Worm (Caenorhabditis elegans) whole organism, mixed stage, embryonic: ENCODE data around the gene Y42H9AR.1.

Experiments used
- M03D4.4 ChIP-seq: sonication (generic microtip); optimal IDR thresholded peaks from 2 replicates; lab custom pipeline; 2017; ENCODE audit warnings: mild to moderate bottlenecking, missing genetic modification characterization, missing compliant biosample characterization
- bed-3 ChIP-seq: fragments of 200-800 bp; sonication (Bioruptor generic); optimal IDR thresholded peaks from 3 replicates; lab custom pipeline; 2018; ENCODE audit warnings: mild to moderate bottlenecking, missing genetic modification characterization, moderate library complexity, missing compliant biosample characterization
- ceh-39 ChIP-seq: fragments of 150-350 bp; optimal IDR thresholded peaks from 2 replicates; lab custom pipeline; 2014; ENCODE audit warnings: missing biosample characterization, missing genetic modification characterization
- ceh-83 ChIP-seq: fragments of 200-800 bp; sonication (Bioruptor generic); optimal IDR thresholded peaks from 2 replicates; lab custom pipeline; 2018; ENCODE audit warnings: mild to moderate bottlenecking, missing genetic modification characterization, missing compliant biosample characterization
- ces-1 ChIP-seq: fragments of 150-350 bp; optimal IDR thresholded peaks from 2 replicates; lab custom pipeline; 2014; ENCODE audit warnings: missing biosample characterization, missing genetic modification reagents, missing genetic modification characterization
- cnd-1 ChIP-seq: fragments of 200-800 bp; sonication (Bioruptor generic); optimal IDR thresholded peaks from 2 replicates; lab custom pipeline; 2018; ENCODE audit warnings: mild to moderate bottlenecking, missing genetic modification characterization, missing compliant biosample characterization
- drap-1 ChIP-seq: fragments of 200-800 bp; sonication (Bioruptor generic); optimal IDR thresholded peaks from 3 replicates; lab custom pipeline; 2018; ENCODE audit warnings: mild to moderate bottlenecking, missing genetic modification characterization, missing compliant biosample characterization
- elt-1 ChIP-seq: sonication (generic microtip); optimal IDR thresholded peaks from 2 replicates; lab custom pipeline; 2017; ENCODE audit warnings: missing genetic modification characterization, mild to moderate bottlenecking, missing compliant biosample characterization, antibody characterized with exemption, moderate library complexity, borderline replicate concordance; ENCODE audit not compliant: insufficient read depth
- elt-3 ChIP-seq: fragments of 150-350 bp; optimal IDR thresholded peaks from 2 replicates; lab custom pipeline; 2014; ENCODE audit warnings: missing biosample characterization, missing genetic modification characterization
- flh-1 ChIP-seq: fragments of 200-800 bp; sonication (Bioruptor generic); optimal IDR thresholded peaks from 2 replicates; lab custom pipeline; 2018; ENCODE audit warnings: mild to moderate bottlenecking, missing genetic modification characterization, moderate library complexity, missing compliant biosample characterization
- ham-2 ChIP-seq: fragments of 200-800 bp; sonication (Bioruptor generic); optimal IDR thresholded peaks from 2 replicates; lab custom pipeline; 2018; ENCODE audit warnings: mild to moderate bottlenecking, missing genetic modification characterization, missing compliant biosample characterization
- hlh-1 ChIP-seq: fragments of 150-350 bp; optimal IDR thresholded peaks from 2 replicates; lab custom pipeline; 2014; ENCODE audit warnings: missing biosample characterization, missing genetic modification reagents, missing genetic modification characterization
- lin-13 ChIP-seq: fragments of 150-350 bp; optimal IDR thresholded peaks from 2 replicates; lab custom pipeline; 2014; ENCODE audit warnings: missing biosample characterization, missing genetic modification characterization
- lin-32 ChIP-seq: fragments of 200-800 bp; sonication (Bioruptor generic); optimal IDR thresholded peaks from 2 replicates; lab custom pipeline; 2018; ENCODE audit warnings: mild to moderate bottlenecking, missing genetic modification characterization, missing compliant biosample characterization
- lsy-2 ChIP-seq: fragments of 150-350 bp; optimal IDR thresholded peaks from 2 replicates; lab custom pipeline; 2014; ENCODE audit warnings: missing biosample characterization, missing genetic modification characterization
- mab-5 ChIP-seq: fragments of 150-350 bp; optimal IDR thresholded peaks from 2 replicates; lab custom pipeline; 2014; ENCODE audit warnings: missing biosample characterization, missing genetic modification characterization
- mep-1 ChIP-seq: fragments of 150-350 bp; optimal IDR thresholded peaks from 2 replicates; lab custom pipeline; 2017; ENCODE audit warnings: missing biosample characterization, missing genetic modification reagents, missing genetic modification characterization, inconsistent platforms
- mls-2 ChIP-seq: sonication (generic microtip); optimal IDR thresholded peaks from 2 replicates; lab custom pipeline; 2016; ENCODE audit warnings: mild to moderate bottlenecking, missing genetic modification characterization, moderate library complexity, missing compliant biosample characterization
- nhr-12 ChIP-seq: fragments of 150-350 bp; optimal IDR thresholded peaks from 2 replicates; lab custom pipeline; 2014; ENCODE audit warnings: missing biosample characterization, missing genetic modification characterization
- nhr-2 ChIP-seq: fragments of 150-350 bp; optimal IDR thresholded peaks from 2 replicates; lab custom pipeline; 2014; ENCODE audit warnings: missing biosample characterization, missing genetic modification characterization
- nhr-237 ChIP-seq: fragments of 150-350 bp; optimal IDR thresholded peaks from 2 replicates; lab custom pipeline; 2014; ENCODE audit warnings: missing biosample characterization, missing genetic modification characterization
- nhr-28 ChIP-seq: fragments of 150-350 bp; optimal IDR thresholded peaks from 2 replicates; lab custom pipeline; 2014; ENCODE audit warnings: missing biosample characterization, missing genetic modification characterization
- nhr-76 ChIP-seq: sonication (generic microtip); optimal IDR thresholded peaks from 2 replicates; lab custom pipeline; 2017; ENCODE audit warnings: missing biosample characterization, missing genetic modification characterization
- pha-4 ChIP-seq: fragments of 150-350 bp; optimal IDR thresholded peaks from 2 replicates; lab custom pipeline; 2018; ENCODE audit warnings: missing biosample characterization, missing genetic modification reagents, missing genetic modification characterization
- sem-2 ChIP-seq: fragments of 200-800 bp; sonication (Bioruptor generic); optimal IDR thresholded peaks from 2 replicates; lab custom pipeline; 2018; ENCODE audit warnings: mild to moderate bottlenecking, missing genetic modification characterization, missing compliant biosample characterization
- snpc-4 ChIP-seq: fragments of 150-350 bp; optimal IDR thresholded peaks from 2 replicates; lab custom pipeline; 2014; ENCODE audit warnings: missing biosample characterization, missing genetic modification characterization
- sptf-1 ChIP-seq: sonication (generic microtip); optimal IDR thresholded peaks from 2 replicates; lab custom pipeline; 2017; ENCODE audit warnings: mild to moderate bottlenecking, missing genetic modification characterization, moderate library complexity, missing compliant biosample characterization
- unc-120 ChIP-seq: sonication (generic microtip); optimal IDR thresholded peaks from 2 replicates; lab custom pipeline; 2017; ENCODE audit warnings: missing genetic modification characterization, missing compliant biosample characterization; ENCODE audit not compliant: poor library complexity, severe bottlenecking
- unc-39 ChIP-seq: fragments of 150-350 bp; optimal IDR thresholded peaks from 2 replicates; lab custom pipeline; 2014; ENCODE audit warnings: missing biosample characterization, missing genetic modification characterization
- unc-62 ChIP-seq: fragments of 150-350 bp; optimal IDR thresholded peaks from 2 replicates; lab custom pipeline; 2014; ENCODE audit warnings: missing biosample characterization, missing genetic modification reagents, missing genetic modification characterization
- ztf-11 ChIP-seq: fragments of 150-350 bp; optimal IDR thresholded peaks from 2 replicates; lab custom pipeline; 2014; ENCODE audit warnings: missing biosample characterization, missing genetic modification characterization

Gene Y42H9AR.1

DNA sequence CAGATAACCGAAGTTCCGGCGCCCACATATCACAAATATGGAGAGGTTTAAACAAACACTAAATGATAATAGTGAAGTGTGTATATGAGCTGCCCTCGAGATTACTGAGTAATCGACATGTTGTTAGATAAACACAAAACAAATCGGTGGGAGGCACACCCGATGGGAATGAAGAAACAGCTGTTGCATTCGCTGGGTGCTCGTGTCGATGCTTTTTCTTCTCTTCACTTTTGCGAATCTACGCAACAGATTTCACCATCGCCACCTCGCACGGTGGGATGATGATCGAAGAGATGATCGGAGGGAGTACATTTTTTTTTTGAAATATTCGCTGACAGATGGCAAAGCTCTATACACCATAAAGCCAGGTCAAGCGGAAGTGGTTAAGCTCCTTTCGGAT is 44.9 kb upstream of the Y42H9AR.1 start:
- peak; percentile 38 for TF ChIP-seq unc-62
- peak; percentile 97 for TF ChIP-seq hlh-1 (tag; lab: Kevin White, UChicago)
- TF ChIP-seq unc-120 (tag; lab: Kevin White, UChicago) = no peak
- TF ChIP-seq lin-32 (GFP tag; lab: Kevin White, UChicago) = peak; percentile 72
- TF ChIP-seq ces-1 = no peak
- TF ChIP-seq mep-1 (tag; lab: Kevin White, UChicago) = no peak
- TF ChIP-seq, all 35 proteins: peak for 3

DNA sequence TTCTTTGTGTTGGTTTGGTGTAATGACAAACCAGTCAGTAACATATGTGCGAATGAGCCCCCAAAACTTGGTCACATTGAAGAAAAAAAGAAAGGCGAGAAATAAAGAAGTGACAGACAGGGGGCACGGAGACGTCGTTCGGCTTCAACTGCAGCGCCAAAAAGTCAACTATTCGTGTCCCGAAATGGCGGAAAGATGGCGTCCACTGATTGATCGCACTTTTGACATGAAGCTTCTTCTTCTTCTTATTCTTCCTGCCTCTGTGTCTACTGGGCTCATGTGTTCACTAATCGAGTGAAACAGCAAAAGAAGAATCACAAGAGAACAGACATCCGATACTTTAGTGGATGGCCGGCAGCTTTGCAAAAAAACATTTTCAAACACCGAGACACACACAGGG is 44.1 kb upstream of the Y42H9AR.1 start:
- TF ChIP-seq mls-2 (tag; lab: Kevin White, UChicago) (no peak), mab-5 (tag; lab: Kevin White, UChicago) (no peak), nhr-12 (tag; lab: Kevin White, UChicago) (no peak), M03D4.4 (tag; lab: Kevin White, UChicago) (no peak), elt-1 (tag; lab: Kevin White, UChicago) (no peak), unc-62 (no peak), lin-32 (GFP tag; lab: Kevin White, UChicago) (no peak), unc-120 (tag; lab: Kevin White, UChicago) (no peak), elt-3 (tag; lab: Kevin White, UChicago) (no peak), ces-1 (no peak), snpc-4 (tag; lab: Kevin White, UChicago) (no peak), nhr-28 (no peak), mep-1 (tag; lab: Kevin White, UChicago) (no peak), ceh-39 (tag; lab: Kevin White, UChicago) (no peak), ztf-11 (tag; lab: Kevin White, UChicago) (no peak), bed-3 (no peak), lin-13 (tag; lab: Kevin White, UChicago) (no peak), pha-4 (tag; lab: Kevin White, UChicago) (no peak), nhr-76 (tag; lab: Kevin White, UChicago) (no peak), sptf-1 (no peak)
- TF ChIP-seq, all 35 proteins: peak for 0

DNA sequence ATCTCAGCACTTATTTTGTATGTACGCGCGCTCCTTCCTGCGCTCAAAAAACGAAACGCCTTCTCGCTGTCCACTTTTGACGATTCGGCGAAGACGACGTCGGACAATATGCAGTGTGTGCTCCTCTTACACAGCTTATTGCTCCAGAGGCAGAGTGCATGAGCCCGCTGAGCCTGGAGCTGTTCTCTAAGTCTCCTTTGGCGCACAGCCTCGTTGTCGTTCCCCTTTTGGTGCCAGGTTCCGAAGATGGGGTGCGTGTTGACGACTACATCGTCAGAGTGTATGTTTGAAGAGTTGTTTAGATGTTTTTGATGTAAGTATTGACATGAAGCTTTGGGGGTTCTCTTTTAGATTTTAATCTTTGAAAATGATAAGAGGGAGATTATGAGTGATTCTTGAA is 42.9 kb upstream of the Y42H9AR.1 start:
- TF ChIP-seq mls-2 (tag; lab: Kevin White, UChicago) = no peak
- no peak for TF ChIP-seq flh-1 (GFP tag; lab: Kevin White, UChicago)
- TF ChIP-seq nhr-76 (tag; lab: Kevin White, UChicago) = no peak
- no peak for TF ChIP-seq bed-3
- no peak for TF ChIP-seq cnd-1
- no peak for TF ChIP-seq ceh-39 (tag; lab: Kevin White, UChicago)
- TF ChIP-seq ceh-83 (GFP tag; lab: Kevin White, UChicago) = no peak

DNA sequence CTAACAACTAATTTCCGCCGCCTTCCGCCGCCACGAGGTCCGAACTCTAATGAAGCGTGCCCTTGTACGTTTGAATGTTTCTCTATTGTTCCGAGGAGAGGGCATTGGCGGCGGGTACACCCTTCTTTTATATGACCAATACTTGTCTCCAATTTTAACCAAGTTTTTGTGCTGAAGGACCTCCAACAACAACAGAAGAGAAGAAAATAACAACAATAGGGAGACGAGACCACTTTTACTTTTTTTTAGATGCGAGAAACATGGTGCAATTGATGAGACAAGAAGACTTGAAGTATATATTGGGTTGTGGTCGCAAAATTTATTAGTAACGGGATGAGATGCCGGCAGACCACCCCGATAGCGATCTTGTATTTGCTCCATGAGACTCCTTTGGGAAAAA is 42.3 kb upstream of the Y42H9AR.1 start:
- TF ChIP-seq sptf-1 (no peak), ces-1 (peak; percentile 3), elt-3 (tag; lab: Kevin White, UChicago) (no peak), drap-1 (GFP tag; lab: Kevin White, UChicago) (no peak), nhr-2 (tag; lab: Kevin White, UChicago) (no peak), ham-2 (no peak)

DNA sequence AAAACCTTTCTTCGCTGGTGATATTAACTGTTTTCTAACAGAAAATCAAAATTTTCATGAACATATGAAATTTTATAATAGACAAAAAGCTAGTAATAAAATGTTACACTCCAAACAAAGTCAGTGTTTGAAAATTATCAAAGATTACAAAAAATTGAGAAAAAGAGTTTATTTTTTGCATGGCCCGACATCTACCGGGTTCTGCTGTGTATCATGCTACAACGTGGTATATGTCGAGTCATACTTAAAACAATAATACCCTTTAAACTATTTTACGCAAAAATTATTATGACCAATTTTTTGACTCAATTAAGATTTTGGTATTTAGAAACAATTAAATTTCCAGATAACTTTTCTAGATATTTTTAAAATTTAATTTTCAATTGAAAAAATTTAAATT is 37.7 kb upstream of the Y42H9AR.1 start:
- TF ChIP-seq unc-62 = no peak
- TF ChIP-seq ces-1 = no peak
- no peak for TF ChIP-seq lsy-2 (tag; lab: Kevin White, UChicago)
- TF ChIP-seq sem-2 (GFP tag; lab: Kevin White, UChicago) = no peak
- no peak for TF ChIP-seq nhr-12 (tag; lab: Kevin White, UChicago)
- no peak for TF ChIP-seq nhr-76 (tag; lab: Kevin White, UChicago)
- TF ChIP-seq nhr-2 (tag; lab: Kevin White, UChicago) = no peak

DNA sequence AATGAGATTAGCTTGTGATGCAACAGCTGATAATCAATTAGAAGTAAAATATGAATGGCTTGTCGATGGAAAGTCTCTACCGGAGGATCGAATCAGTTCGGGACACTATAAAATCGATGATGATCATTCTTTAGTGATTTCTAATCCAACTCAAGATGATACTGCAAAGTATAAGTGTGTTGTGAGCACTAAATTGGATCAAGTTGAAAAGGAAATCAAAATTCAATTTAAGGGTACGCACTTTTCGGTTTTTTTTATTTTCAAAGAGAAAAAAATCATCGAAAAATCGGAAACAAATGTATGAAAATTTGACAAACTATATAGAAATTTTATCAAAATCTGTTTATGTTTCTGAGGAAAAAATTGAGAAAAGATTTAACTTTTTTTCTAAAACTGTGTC is 36.7 kb upstream of the Y42H9AR.1 start:
- TF ChIP-seq nhr-237 (tag; lab: Kevin White, UChicago) = no peak
- TF ChIP-seq ceh-39 (tag; lab: Kevin White, UChicago) = no peak
- TF ChIP-seq M03D4.4 (tag; lab: Kevin White, UChicago) = no peak
- TF ChIP-seq unc-120 (tag; lab: Kevin White, UChicago) = no peak
- TF ChIP-seq elt-1 (tag; lab: Kevin White, UChicago) = no peak
- TF ChIP-seq unc-39 (tag; lab: Kevin White, UChicago) = no peak
- no peak for TF ChIP-seq pha-4 (tag; lab: Kevin White, UChicago)
- TF ChIP-seq nhr-2 (tag; lab: Kevin White, UChicago) = no peak
- no peak for TF ChIP-seq lin-13 (tag; lab: Kevin White, UChicago)
- no peak for TF ChIP-seq ceh-83 (GFP tag; lab: Kevin White, UChicago)
- no peak for TF ChIP-seq hlh-1 (tag; lab: Kevin White, UChicago)
